Fruit fly (Drosophila melanogaster): Measurements from ENCODE around the gene ine.
A peak's percentile ranks its signal among the peaks of the same experiment; 100 is the strongest.

ine gene

dm6 chr2L:4440881-4441737, 35.7 kb downstream of the ine start, which contains the start of gene CG15431 (continued):
- TF ChIP-seq pita (GFP tag; optimal IDR thresholded peaks at IDR 0.05) = no peak
- peak; percentile 15 for TF ChIP-seq CG13894 (tag; optimal IDR thresholded peaks at IDR 0.05)
- no peak for TF ChIP-seq bowl (GFP tag; IDR thresholded peaks at IDR 0.05)
- peak; percentile 75 for TF ChIP-seq CG2120 (GFP tag; optimal IDR thresholded peaks at IDR 0.05)
- TF ChIP-seq wor (GFP tag; IDR thresholded peaks at IDR 0.05) = no peak
- TF ChIP-seq CG6813 (GFP tag; optimal IDR thresholded peaks at IDR 0.05) = peak; percentile 66
- peak; percentile 37 for TF ChIP-seq CG10267 (tag; optimal IDR thresholded peaks at IDR 0.05)
- TF ChIP-seq CG30020 (tag; optimal IDR thresholded peaks at IDR 0.05) = no peak
- peak; percentile 52; the same call in 2 of the 3 replicates for TF ChIP-seq ase (GFP tag; IDR thresholded peaks at IDR 0.05)
- TF ChIP-seq Abd-B (GFP tag; optimal IDR thresholded peaks at IDR 0.05) = no peak
- TF ChIP-seq dm (GFP tag; optimal IDR thresholded peaks at IDR 0.05) = no peak
- no peak for TF ChIP-seq CG6654 (GFP tag; optimal IDR thresholded peaks at IDR 0.05)
- no peak for TF ChIP-seq Poxn (GFP tag; IDR thresholded peaks at IDR 0.05)
- peak; percentile 67 for TF ChIP-seq ATbp (GFP tag; optimal IDR thresholded peaks at IDR 0.05)
- peak; percentile 62 for TF ChIP-seq CG10366 (GFP tag; IDR thresholded peaks at IDR 0.05)
- no peak for TF ChIP-seq CG18262 (tag; optimal IDR thresholded peaks at IDR 0.05)
- peak; percentile 64 for TF ChIP-seq PHDP (tag; optimal IDR thresholded peaks at IDR 0.05)
- no peak for TF ChIP-seq phol (tag; optimal IDR thresholded peaks at IDR 0.05)
- no peak for TF ChIP-seq bbx (GFP tag; IDR thresholded peaks at IDR 0.05; ENCODE audit: partially characterized antibody)
- no peak for TF ChIP-seq Side (GFP tag; optimal IDR thresholded peaks at IDR 0.05)
- TF ChIP-seq tup (GFP tag; optimal IDR thresholded peaks at IDR 0.05) = peak; percentile 25
- TF ChIP-seq CG14860 (GFP tag; IDR thresholded peaks at IDR 0.05; ENCODE audit: partially characterized antibody) = no peak
- TF ChIP-seq peb (GFP tag; IDR thresholded peaks at IDR 0.05) = no peak
- no peak for TF ChIP-seq CG7745 (tag; optimal IDR thresholded peaks at IDR 0.05)
- TF ChIP-seq da (GFP tag; optimal IDR thresholded peaks at IDR 0.05) = no peak
- peak; percentile 44 for TF ChIP-seq mam (GFP tag; optimal IDR thresholded peaks at IDR 0.05)
- TF ChIP-seq salm (tag; optimal IDR thresholded peaks at IDR 0.05) = peak; percentile 32
- TF ChIP-seq jumu (GFP tag; optimal IDR thresholded peaks at IDR 0.05) = no peak
- no peak for TF ChIP-seq CG17912 (GFP tag; optimal IDR thresholded peaks at IDR 0.05)
- TF ChIP-seq ssp (GFP tag; IDR thresholded peaks at IDR 0.05) = 0 out of 2 replicates have a peak, but pooled peaks have one; percentile 20
- TF ChIP-seq CG4617 (GFP tag; optimal IDR thresholded peaks at IDR 0.05; ENCODE audit: borderline replicate concordance) = no peak
- no peak for TF ChIP-seq CG15479 (GFP tag; optimal IDR thresholded peaks at IDR 0.05)
- TF ChIP-seq Max (GFP tag; optimal IDR thresholded peaks at IDR 0.05) = peak; percentile 53
- TF ChIP-seq so (GFP tag; IDR thresholded peaks at IDR 0.05) = 0 out of 3 replicates have a peak, but pooled peaks have one; percentile 22
- TF ChIP-seq Atf6 (GFP tag; IDR thresholded peaks at IDR 0.05) = peak; percentile 80
- no peak for TF ChIP-seq schlank (tag; optimal IDR thresholded peaks at IDR 0.05)
- no peak for TF ChIP-seq cas (GFP tag; IDR thresholded peaks at IDR 0.05)
- TF ChIP-seq Drgx (GFP tag; IDR thresholded peaks at IDR 0.05) = 0 out of 2 replicates have a peak, but pooled peaks have one; percentile 49
- peak; percentile 46 for TF ChIP-seq HLH54F (GFP tag; optimal IDR thresholded peaks at IDR 0.05)
- TF ChIP-seq grau (tag; optimal IDR thresholded peaks at IDR 0.05) = peak; percentile 61
- TF ChIP-seq cwo (GFP tag; optimal IDR thresholded peaks at IDR 0.05) = peak; percentile 49
- TF ChIP-seq CG2129 (GFP tag; IDR thresholded peaks at IDR 0.05; ENCODE audit: partially characterized antibody) = no peak
- no peak for TF ChIP-seq NC2β (GFP tag; optimal IDR thresholded peaks at IDR 0.05)
- TF ChIP-seq Fer2 (tag; optimal IDR thresholded peaks at IDR 0.05) = no peak
- TF ChIP-seq sima (GFP tag; optimal IDR thresholded peaks at IDR 0.05) = no peak
- 0 out of 2 replicates have a peak, but pooled peaks have one; percentile 29 for TF ChIP-seq CG6689 (GFP tag; IDR thresholded peaks at IDR 0.05)
- peak; percentile 39 for TF ChIP-seq CG3847 (GFP tag; IDR thresholded peaks at IDR 0.05)
- no peak for TF ChIP-seq Blimp-1 (GFP tag; optimal IDR thresholded peaks at IDR 0.05)
- no peak for TF ChIP-seq CG31388 (GFP tag; optimal IDR thresholded peaks at IDR 0.05)
